Worm (Caenorhabditis elegans): ENCODE measurements around the gene C26B2.7.

ce11 chrIV:8053955-8054354, 37.9 kb downstream of the C26B2.7 start:
- no peak for TF ChIP-seq rnt-1 (tag; optimal IDR thresholded peaks at IDR 0.05)
- TF ChIP-seq elt-2 (tag; optimal IDR thresholded peaks at IDR 0.05) = no peak
- no peak for TF ChIP-seq elt-4 (tag; optimal IDR thresholded peaks at IDR 0.05)
- no peak for TF ChIP-seq nhr-11 (tag; optimal IDR thresholded peaks at IDR 0.05)
- no peak for TF ChIP-seq fkh-10 (GFP tag; optimal IDR thresholded peaks at IDR 0.05)
- TF ChIP-seq syd-9 (tag; optimal IDR thresholded peaks at IDR 0.05) = no peak
- TF ChIP-seq pha-4 (tag; optimal IDR thresholded peaks at IDR 0.05) = no peak
- TF ChIP-seq ceh-30 (tag; optimal IDR thresholded peaks at IDR 0.05) = no peak
- TF ChIP-seq ztf-16 (tag; optimal IDR thresholded peaks at IDR 0.05) = no peak
- TF ChIP-seq unc-86 (tag; optimal IDR thresholded peaks at IDR 0.05) = no peak
- TF ChIP-seq dmd-4 (tag; optimal IDR thresholded peaks at IDR 0.05; ENCODE audit: borderline replicate concordance) = no peak

All from whole organism, late embryonic.